Worm (Caenorhabditis elegans) whole organism, L3 larva: Measurements from ENCODE around the gene daf-12.
A peak's percentile ranks its signal among the peaks of the same experiment; 100 is the strongest.

Experiments used
- R02D3.7 ChIP-seq: fragments of 150-350 bp; optimal IDR thresholded peaks from 2 replicates; lab custom pipeline; 2014; ENCODE audit warnings: missing biosample characterization, missing genetic modification characterization
- ZK546.5 ChIP-seq: sonication (generic microtip); optimal IDR thresholded peaks from 2 replicates; lab custom pipeline; 2017; ENCODE audit warnings: missing biosample characterization, missing genetic modification characterization
- aly-2 ChIP-seq: fragments of 150-350 bp; optimal IDR thresholded peaks from 2 replicates; lab custom pipeline; 2014; ENCODE audit warnings: missing biosample characterization, missing genetic modification characterization
- ceh-28 ChIP-seq: fragments of 150-350 bp; optimal IDR thresholded peaks from 2 replicates; lab custom pipeline; 2014; ENCODE audit warnings: missing biosample characterization, missing genetic modification reagents, missing genetic modification characterization
- ceh-9 ChIP-seq: sonication (generic microtip); optimal IDR thresholded peaks from 2 replicates; lab custom pipeline; 2018; ENCODE audit warnings: missing biosample characterization, missing genetic modification characterization
- daf-12 ChIP-seq: fragments of 150-350 bp; optimal IDR thresholded peaks from 2 replicates; lab custom pipeline; 2014; ENCODE audit warnings: missing biosample characterization, missing genetic modification reagents, missing genetic modification characterization
- egl-27 ChIP-seq: sonication (generic microtip); optimal IDR thresholded peaks from 4 replicates; lab custom pipeline; 2017; ENCODE audit warnings: missing biosample characterization, missing genetic modification reagents, missing genetic modification characterization
- egl-5 ChIP-seq: fragments of 150-350 bp; optimal IDR thresholded peaks from 2 replicates; lab custom pipeline; 2017; ENCODE audit warnings: missing biosample characterization, missing genetic modification reagents, missing genetic modification characterization, inconsistent platforms
- elt-1 ChIP-seq: fragments of 150-350 bp; optimal IDR thresholded peaks from 2 replicates; lab custom pipeline; 2014; ENCODE audit warnings: missing biosample characterization, missing genetic modification characterization
- elt-2 ChIP-seq: sonication (generic microtip); optimal IDR thresholded peaks from 2 replicates; lab custom pipeline; 2016; ENCODE audit warnings: missing genetic modification reagents, mild to moderate bottlenecking, missing genetic modification characterization, missing compliant biosample characterization
- elt-3 ChIP-seq, 3 experiments: fragments of 150-350 bp in 1 of 3; sonication (generic microtip) in 2 of 3; optimal IDR thresholded peaks; 2 replicates in 2 of 3; 4 replicates in 1 of 3; lab custom pipeline; 2014 to 2017; ENCODE audit warnings: missing biosample characterization in 3 of 3, missing genetic modification characterization in 3 of 3
- eor-1 ChIP-seq, 2 experiments: fragments of 150-350 bp; optimal IDR thresholded peaks; 2 replicates each; lab custom pipeline; 2014 to 2018; ENCODE audit warnings: missing biosample characterization in 2 of 2, missing genetic modification characterization in 2 of 2
- fkh-10 ChIP-seq: sonication (generic microtip); optimal IDR thresholded peaks from 2 replicates; lab custom pipeline; 2017; ENCODE audit warnings: missing biosample characterization, missing genetic modification reagents, missing genetic modification characterization
- fkh-2 ChIP-seq: fragments of 150-350 bp; optimal IDR thresholded peaks from 2 replicates; lab custom pipeline; 2014; ENCODE audit warnings: missing biosample characterization, missing genetic modification reagents, missing genetic modification characterization
- fos-1 ChIP-seq: fragments of 150-350 bp; optimal IDR thresholded peaks from 2 replicates; lab custom pipeline; 2014; ENCODE audit warnings: missing biosample characterization, missing genetic modification characterization
- hmg-11 ChIP-seq: sonication (generic microtip); optimal IDR thresholded peaks from 2 replicates; lab custom pipeline; 2016; ENCODE audit warnings: missing genetic modification characterization, missing compliant biosample characterization
- jun-1 ChIP-seq: fragments of 150-350 bp; optimal IDR thresholded peaks from 2 replicates; lab custom pipeline; 2014; ENCODE audit warnings: missing biosample characterization, missing genetic modification reagents, missing genetic modification characterization
- lin-15B ChIP-seq: fragments of 150-350 bp; optimal IDR thresholded peaks from 2 replicates; lab custom pipeline; 2014; ENCODE audit warnings: missing biosample characterization, missing genetic modification characterization
- lin-39 ChIP-seq: fragments of 150-350 bp; optimal IDR thresholded peaks from 2 replicates; lab custom pipeline; 2018; ENCODE audit warnings: missing biosample characterization, missing genetic modification reagents, missing genetic modification characterization
- lsy-12 ChIP-seq: sonication (generic microtip); optimal IDR thresholded peaks from 2 replicates; lab custom pipeline; 2016; ENCODE audit warnings: mild to moderate bottlenecking, missing genetic modification characterization, missing compliant biosample characterization
- mdl-1 ChIP-seq: fragments of 150-350 bp; optimal IDR thresholded peaks from 2 replicates; lab custom pipeline; 2014; ENCODE audit warnings: missing biosample characterization, missing genetic modification characterization
- mml-1 ChIP-seq: fragments of 150-350 bp; sonication (generic microtip); optimal IDR thresholded peaks from 3 replicates; lab custom pipeline; 2014; ENCODE audit warnings: missing biosample characterization, missing genetic modification characterization
- nfya-1 ChIP-seq: sonication (generic microtip); optimal IDR thresholded peaks from 2 replicates; lab custom pipeline; 2017; ENCODE audit warnings: missing genetic modification characterization, mild to moderate bottlenecking, missing compliant biosample characterization, antibody characterized with exemption, moderate library complexity; ENCODE audit not compliant: insufficient read depth
- nhr-11 ChIP-seq: fragments of 150-350 bp; optimal IDR thresholded peaks from 2 replicates; lab custom pipeline; 2014; ENCODE audit warnings: missing biosample characterization, missing genetic modification characterization
- nhr-12 ChIP-seq: fragments of 150-350 bp; optimal IDR thresholded peaks from 2 replicates; lab custom pipeline; 2014; ENCODE audit warnings: missing biosample characterization, missing genetic modification characterization
- nhr-23 ChIP-seq: fragments of 150-350 bp; optimal IDR thresholded peaks from 2 replicates; lab custom pipeline; 2014; ENCODE audit warnings: missing biosample characterization, missing genetic modification reagents, missing genetic modification characterization
- nhr-237 ChIP-seq: fragments of 150-350 bp; optimal IDR thresholded peaks from 2 replicates; lab custom pipeline; 2014; ENCODE audit warnings: missing biosample characterization, missing genetic modification characterization
- nhr-25 ChIP-seq: sonication (generic microtip); optimal IDR thresholded peaks from 2 replicates; lab custom pipeline; 2017; ENCODE audit warnings: missing biosample characterization, missing genetic modification characterization
- nhr-28 ChIP-seq: fragments of 150-350 bp; optimal IDR thresholded peaks from 2 replicates; lab custom pipeline; 2014; ENCODE audit warnings: missing biosample characterization, missing genetic modification characterization
- nhr-43 ChIP-seq: sonication (generic microtip); optimal IDR thresholded peaks from 2 replicates; lab custom pipeline; 2016; ENCODE audit warnings: mild to moderate bottlenecking, missing genetic modification characterization, missing compliant biosample characterization; ENCODE audit not compliant: poor library complexity, severe bottlenecking
- nhr-76 ChIP-seq: fragments of 150-350 bp; sonication (generic microtip); optimal IDR thresholded peaks from 5 replicates; lab custom pipeline; 2014; ENCODE audit warnings: missing biosample characterization, missing genetic modification characterization
- nhr-77 ChIP-seq: fragments of 150-350 bp; optimal IDR thresholded peaks from 2 replicates; lab custom pipeline; 2014; ENCODE audit warnings: missing biosample characterization, missing genetic modification characterization
- pha-4 ChIP-seq: fragments of 150-350 bp; optimal IDR thresholded peaks from 2 replicates; lab custom pipeline; 2014; ENCODE audit warnings: missing biosample characterization, missing genetic modification reagents, missing genetic modification characterization
- pqm-1 ChIP-seq: fragments of 150-350 bp; optimal IDR thresholded peaks from 2 replicates; lab custom pipeline; 2017; ENCODE audit warnings: missing biosample characterization, missing genetic modification characterization, inconsistent platforms
- skn-1 ChIP-seq: fragments of 150-350 bp; optimal IDR thresholded peaks from 2 replicates; lab custom pipeline; 2014; ENCODE audit warnings: missing biosample characterization, missing genetic modification characterization
- snpc-4 ChIP-seq: fragments of 150-350 bp; optimal IDR thresholded peaks from 2 replicates; lab custom pipeline; 2014; ENCODE audit warnings: missing biosample characterization, missing genetic modification characterization
- tbx-2 ChIP-seq: sonication (generic microtip); optimal IDR thresholded peaks from 2 replicates; lab custom pipeline; 2016; ENCODE audit warnings: mild to moderate bottlenecking, missing genetic modification characterization, missing compliant biosample characterization
- unc-39 ChIP-seq: sonication (generic microtip); optimal IDR thresholded peaks from 4 replicates; lab custom pipeline; 2017; ENCODE audit warnings: missing biosample characterization, missing genetic modification characterization
- unc-62 ChIP-seq: fragments of 150-350 bp; sonication (generic microtip); optimal IDR thresholded peaks from 4 replicates; lab custom pipeline; 2014; ENCODE audit warnings: missing biosample characterization, missing genetic modification reagents, missing genetic modification characterization
- zag-1 ChIP-seq: fragments of 150-350 bp; optimal IDR thresholded peaks from 2 replicates; lab custom pipeline; 2014; ENCODE audit warnings: missing biosample characterization, missing genetic modification characterization
- ztf-4 ChIP-seq: fragments of 150-350 bp; optimal IDR thresholded peaks from 2 replicates; lab custom pipeline; 2014; ENCODE audit warnings: missing biosample characterization, missing genetic modification characterization

daf-12 gene

ce11 chrX:10624157-10624623, 11.5 kb upstream of the daf-12 start, which contains the start of gene abl-1 (continued):
- peak; percentile 36 for TF ChIP-seq nfya-1 (tag; lab: Kevin White, UChicago)
- peak; percentile 45 for TF ChIP-seq nhr-25
- no peak for TF ChIP-seq nhr-237 (tag; lab: Kevin White, UChicago)
- TF ChIP-seq ZK546.5 (tag; lab: Kevin White, UChicago), result no peak
- TF ChIP-seq fos-1 (tag; lab: Kevin White, UChicago), result no peak
- TF ChIP-seq mml-1 (tag; lab: Kevin White, UChicago), result no peak
- no peak for TF ChIP-seq nhr-11 (tag; lab: Kevin White, UChicago)
- TF ChIP-seq lsy-12, result no peak
- no peak for TF ChIP-seq elt-2 (tag; lab: Kevin White, UChicago)
- no peak for TF ChIP-seq zag-1 (tag; lab: Kevin White, UChicago)
- TF ChIP-seq pqm-1, result no peak
- TF ChIP-seq ceh-28, result no peak
- no peak for TF ChIP-seq nhr-43 (tag; lab: Kevin White, UChicago)
- TF ChIP-seq ceh-9 (tag; lab: Kevin White, UChicago), result no peak
- TF ChIP-seq nhr-76 (tag; lab: Kevin White, UChicago), result no peak
- no peak for TF ChIP-seq unc-39 (tag; lab: Kevin White, UChicago)

- TF ChIP-seq nhr-12 (tag; lab: Kevin White, UChicago), result no peak
- TF ChIP-seq skn-1 (tag; lab: Kevin White, UChicago), result no peak
- peak; percentile 33 for TF ChIP-seq pha-4 (tag; lab: Kevin White, UChicago)
- peak; percentile 35 for TF ChIP-seq elt-2 (tag; lab: Kevin White, UChicago)
- TF ChIP-seq pqm-1, result peak; percentile 35
- TF ChIP-seq lin-15B (tag; lab: Kevin White, UChicago), result no peak
Measured at ce11 chrX:10628454-10628853, 7.3 kb upstream of the daf-12 start, which contains the start of gene M79.2. M79.2 (minus strand) TSS chrX:10628807.

DNA sequence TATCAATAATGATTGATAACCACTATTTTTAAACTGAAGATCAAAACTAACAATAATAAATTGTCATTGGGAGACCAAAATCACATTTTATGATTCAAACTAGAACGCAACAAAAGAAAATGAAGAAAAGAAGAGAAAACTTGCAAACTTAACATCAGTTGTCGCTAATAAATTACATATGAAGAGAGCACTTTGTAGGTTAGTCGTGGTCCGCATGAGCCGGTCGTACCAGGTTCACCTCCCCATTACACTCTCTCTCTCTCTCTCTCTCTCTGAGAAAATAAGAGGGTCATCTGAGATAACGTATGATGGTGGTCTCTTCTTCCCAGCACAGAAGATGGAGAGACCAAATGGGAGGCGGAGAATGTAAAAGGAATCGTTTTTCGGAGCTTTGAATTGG, 6.6 kb upstream of the daf-12 start:
- no peak for TF ChIP-seq aly-2
- no peak for TF ChIP-seq daf-12 (tag; lab: Kevin White, UChicago)
- no peak for TF ChIP-seq egl-5 (tag; lab: Kevin White, UChicago)
- no peak for TF ChIP-seq nhr-43 (tag; lab: Kevin White, UChicago)
- no peak for TF ChIP-seq lin-39 (tag; lab: Kevin White, UChicago)
- no peak for TF ChIP-seq fkh-10 (GFP tag; lab: Kevin White, UChicago)
- no peak for TF ChIP-seq hmg-11
- TF ChIP-seq unc-39 (tag; lab: Kevin White, UChicago), result no peak
- TF ChIP-seq nhr-77 (tag; lab: Kevin White, UChicago), result no peak
- no peak for TF ChIP-seq snpc-4 (tag; lab: Kevin White, UChicago)
- TF ChIP-seq fos-1 (tag; lab: Kevin White, UChicago), result no peak
- no peak for TF ChIP-seq nhr-11 (tag; lab: Kevin White, UChicago)
- TF ChIP-seq nhr-25, result no peak
- no peak for TF ChIP-seq unc-62 (GFP tag; lab: Kevin White, UChicago)
- TF ChIP-seq ztf-4, result no peak
- no peak for TF ChIP-seq jun-1 (tag; lab: Kevin White, UChicago)
- TF ChIP-seq eor-1 (tag; optimal IDR thresholded peaks at IDR 0.05; lab: Kevin White, UChicago), result no peak
- no peak for TF ChIP-seq tbx-2 (tag; lab: Kevin White, UChicago)

ce11 chrX:10630059-10630791, 5.5 kb upstream of the daf-12 start:
- no peak for TF ChIP-seq mdl-1 (tag; lab: Kevin White, UChicago)
- TF ChIP-seq R02D3.7, result no peak
- TF ChIP-seq nfya-1 (tag; lab: Kevin White, UChicago), result no peak
- peak; percentile 80 for TF ChIP-seq nhr-25
- TF ChIP-seq egl-27, result no peak
- TF ChIP-seq pqm-1, result peak; percentile 32
- TF ChIP-seq nhr-23 (tag; lab: Kevin White, UChicago), result peak; percentile 91
- TF ChIP-seq fkh-2 (tag; lab: Kevin White, UChicago), result no peak
- no peak for TF ChIP-seq elt-3 (tag; optimal IDR thresholded peaks at IDR 0.05; lab: Kevin White, UChicago)
- TF ChIP-seq elt-2 (tag; lab: Kevin White, UChicago), result peak; percentile 94
- TF ChIP-seq elt-1 (tag; lab: Kevin White, UChicago), result peak; percentile 32
- no peak for TF ChIP-seq nhr-28
- no peak for TF ChIP-seq unc-39 (tag; lab: Kevin White, UChicago)
- TF ChIP-seq pha-4 (tag; lab: Kevin White, UChicago), result peak; percentile 55
